Fruit fly (Drosophila melanogaster) whole organism, embryonic: Measurements from ENCODE around the gene PK1-R.

ENCODE experiments used
- ATbp ChIP-seq: fragments of 200-800 bp; sonication (Bioruptor generic); optimal IDR thresholded peaks from 2 replicates; lab custom pipeline; 2017; ENCODE audit warnings: missing biosample characterization, mild to moderate bottlenecking, missing genetic modification characterization, missing genetic modification reagents
- B-H2 ChIP-seq: fragments of 200-800 bp; sonication (Bioruptor generic); optimal IDR thresholded peaks from 2 replicates; lab custom pipeline; 2018; ENCODE audit warnings: missing biosample characterization, mild to moderate bottlenecking, missing genetic modification characterization
- Bdp1 ChIP-seq: fragments of 200-800 bp; sonication (Bioruptor generic); optimal IDR thresholded peaks from 3 replicates; lab custom pipeline; 2016; ENCODE audit warnings: missing biosample characterization, missing genetic modification characterization
- CG10431 ChIP-seq: fragments of 200-800 bp; sonication (Bioruptor generic); optimal IDR thresholded peaks from 3 replicates; lab custom pipeline; 2018; ENCODE audit warnings: missing biosample characterization, mild to moderate bottlenecking, missing genetic modification characterization
- CG10654 ChIP-seq: fragments of 200-800 bp; sonication (Bioruptor generic); optimal IDR thresholded peaks from 2 replicates; lab custom pipeline; 2016; ENCODE audit warnings: missing biosample characterization, missing genetic modification characterization
- CG11085 ChIP-seq: fragments of 200-800 bp; sonication (Bioruptor generic); IDR thresholded peaks from 2 replicates; pipeline ENCODE4 v1.3.6; 2022; ENCODE audit warnings: missing biosample characterization, missing genetic modification characterization
- CG12071 ChIP-seq: fragments of 200-800 bp; sonication (Bioruptor generic); optimal IDR thresholded peaks from 3 replicates; lab custom pipeline; 2018; ENCODE audit warnings: missing biosample characterization, mild to moderate bottlenecking, missing genetic modification characterization
- CG12744 ChIP-seq: fragments of 200-800 bp; sonication (Bioruptor generic); optimal IDR thresholded peaks from 2 replicates; lab custom pipeline; 2016; ENCODE audit warnings: missing biosample characterization, missing genetic modification characterization
- CG13894 ChIP-seq: fragments of 200-800 bp; sonication (Bioruptor generic); optimal IDR thresholded peaks from 3 replicates; lab custom pipeline; 2018; ENCODE audit warnings: missing biosample characterization, mild to moderate bottlenecking, missing genetic modification characterization, moderate library complexity
- CG14050 ChIP-seq: fragments of 200-800 bp; sonication (Bioruptor generic); IDR thresholded peaks from 3 replicates; pipeline ENCODE4 v1.3.6; 2022; ENCODE audit warnings: missing biosample characterization, missing genetic modification characterization
- CG15073 ChIP-seq: fragments of 200-800 bp; sonication (Bioruptor generic); optimal IDR thresholded peaks from 2 replicates; lab custom pipeline; 2016; ENCODE audit warnings: missing biosample characterization, missing genetic modification characterization
- CG2202 ChIP-seq: fragments of 200-800 bp; sonication (Bioruptor generic); optimal IDR thresholded peaks from 2 replicates; lab custom pipeline; 2018; ENCODE audit warnings: missing biosample characterization, mild to moderate bottlenecking, missing genetic modification characterization
- CG2889 ChIP-seq: fragments of 200-800 bp; sonication (Bioruptor generic); IDR thresholded peaks from 3 replicates; pipeline ENCODE4 v1.3.6; 2022; ENCODE audit warnings: missing biosample characterization, missing genetic modification characterization
- CG31224 ChIP-seq: fragments of 200-800 bp; sonication (Bioruptor generic); IDR thresholded peaks from 2 replicates; pipeline ENCODE4 v1.3.6; 2022; ENCODE audit warnings: missing biosample characterization, missing genetic modification characterization
- CG3281 ChIP-seq: fragments of 200-800 bp; sonication (Bioruptor generic); optimal IDR thresholded peaks from 3 replicates; lab custom pipeline; 2017; ENCODE audit warnings: missing biosample characterization, mild to moderate bottlenecking, missing genetic modification characterization
- CG34422 ChIP-seq: fragments of 200-800 bp; sonication (Bioruptor generic); IDR thresholded peaks from 3 replicates; pipeline ENCODE4 v1.3.6; 2022; ENCODE audit warnings: missing biosample characterization, missing genetic modification characterization
- CG4404 ChIP-seq: fragments of 200-800 bp; sonication (Bioruptor generic); IDR thresholded peaks from 2 replicates; pipeline ENCODE4 v1.3.6; 2022; ENCODE audit warnings: missing biosample characterization, missing genetic modification characterization
- CG6765 ChIP-seq: fragments of 200-800 bp; sonication (Bioruptor generic); optimal IDR thresholded peaks from 3 replicates; lab custom pipeline; 2017; ENCODE audit warnings: missing biosample characterization, mild to moderate bottlenecking, missing genetic modification characterization
- CG6813 ChIP-seq: fragments of 200-800 bp; sonication (Bioruptor generic); optimal IDR thresholded peaks from 2 replicates; lab custom pipeline; 2017; ENCODE audit warnings: missing biosample characterization, missing genetic modification characterization, mild to moderate bottlenecking, moderate library complexity, missing genetic modification reagents
- CG7963 ChIP-seq: fragments of 200-800 bp; sonication (Bioruptor generic); IDR thresholded peaks from 3 replicates; pipeline ENCODE4 v1.3.6; 2022; ENCODE audit warnings: missing biosample characterization, missing genetic modification characterization; ENCODE audit not compliant: partially characterized antibody
- CG9215 ChIP-seq: fragments of 200-800 bp; sonication (Bioruptor generic); IDR thresholded peaks from 2 replicates; pipeline ENCODE4 v1.3.6; 2022; ENCODE audit warnings: missing biosample characterization, missing genetic modification characterization
- CG9609 ChIP-seq: fragments of 200-800 bp; sonication (Bioruptor generic); optimal IDR thresholded peaks from 3 replicates; lab custom pipeline; 2016; ENCODE audit warnings: missing biosample characterization, missing genetic modification characterization
- Dip3 ChIP-seq: fragments of 200-800 bp; sonication (Bioruptor generic); optimal IDR thresholded peaks from 3 replicates; lab custom pipeline; 2016; ENCODE audit warnings: missing biosample characterization, missing genetic modification characterization
- E2f2 ChIP-seq: fragments of 200-800 bp; sonication (Bioruptor generic); IDR thresholded peaks from 2 replicates; pipeline ENCODE4 v1.3.6; 2022; ENCODE audit warnings: missing biosample characterization, missing genetic modification characterization
- Eip74EF ChIP-seq, 2 experiments: fragments of 200-800 bp in 1 of 2; fragments of >200 bp in 1 of 2; sonication (Bioruptor generic) in 1 of 2; optimal IDR thresholded peaks; 2 replicates each; lab custom pipeline; 2017 to 2019; ENCODE audit warnings: missing biosample characterization in 2 of 2, missing genetic modification characterization in 2 of 2, mild to moderate bottlenecking in 1 of 2, moderate library complexity in 1 of 2
- HHEX ChIP-seq: fragments of 200-800 bp; sonication (Bioruptor generic); optimal IDR thresholded peaks from 3 replicates; lab custom pipeline; 2017; ENCODE audit warnings: missing biosample characterization, mild to moderate bottlenecking, missing genetic modification characterization, missing genetic modification reagents
- Six4 ChIP-seq: fragments of 200-800 bp; sonication (Bioruptor generic); optimal IDR thresholded peaks from 2 replicates; lab custom pipeline; 2016; ENCODE audit warnings: missing biosample characterization, missing genetic modification characterization
- Usf ChIP-seq: fragments of 200-800 bp; sonication (Bioruptor generic); optimal IDR thresholded peaks from 2 replicates; lab custom pipeline; 2017; ENCODE audit warnings: missing genotype, missing biosample characterization, missing genetic modification characterization
- YL-1 ChIP-seq: fragments of 200-800 bp; sonication (Bioruptor generic); optimal IDR thresholded peaks from 3 replicates; lab custom pipeline; 2017; ENCODE audit warnings: missing biosample characterization, mild to moderate bottlenecking, missing genetic modification characterization
- al ChIP-seq: fragments of 200-800 bp; sonication (Bioruptor generic); IDR thresholded peaks from 2 replicates; pipeline ENCODE4 v1.3.6; 2022; ENCODE audit warnings: missing biosample characterization, missing genetic modification characterization
- bigmax ChIP-seq: fragments of 200-800 bp; sonication (Bioruptor generic); optimal IDR thresholded peaks from 2 replicates; lab custom pipeline; 2018; ENCODE audit warnings: missing biosample characterization, mild to moderate bottlenecking, missing genetic modification characterization
- emc ChIP-seq: fragments of 200-800 bp; sonication (Bioruptor generic); optimal IDR thresholded peaks from 2 replicates; lab custom pipeline; 2016; ENCODE audit warnings: missing biosample characterization, missing genetic modification characterization
- eve ChIP-seq, 2 experiments: fragments of >200 bp; optimal IDR thresholded peaks; 2 replicates each; lab custom pipeline; 2017; ENCODE audit warnings: missing biosample characterization in 2 of 2, missing genetic modification characterization in 2 of 2
- exex ChIP-seq: fragments of 200-800 bp; sonication (Bioruptor generic); optimal IDR thresholded peaks from 4 replicates; lab custom pipeline; 2018; ENCODE audit warnings: missing biosample characterization, mild to moderate bottlenecking, missing genetic modification characterization, moderate library complexity
- lov ChIP-seq, 2 experiments: fragments of 200-800 bp in 1 of 2; fragments of >200 bp in 1 of 2; sonication (Bioruptor generic) in 1 of 2; IDR thresholded peaks in 1 of 2; optimal IDR thresholded peaks in 1 of 2; 2 replicates in 1 of 2; 3 replicates in 1 of 2; pipeline versions ENCODE4 v1.3.6 to Lab custom; 2017 to 2022; ENCODE audit warnings: missing biosample characterization in 1 of 2, missing genetic modification characterization in 1 of 2
- mirr ChIP-seq: fragments of 200-800 bp; sonication (Bioruptor generic); optimal IDR thresholded peaks from 3 replicates; lab custom pipeline; 2018; ENCODE audit warnings: missing biosample characterization, mild to moderate bottlenecking, missing genetic modification characterization
- odd ChIP-seq: fragments of 200-800 bp; sonication (Bioruptor generic); optimal IDR thresholded peaks from 2 replicates; lab custom pipeline; 2017; ENCODE audit warnings: missing biosample characterization, mild to moderate bottlenecking, missing genetic modification characterization
- pb ChIP-seq: fragments of 200-800 bp; sonication (Bioruptor generic); optimal IDR thresholded peaks from 3 replicates; lab custom pipeline; 2016; ENCODE audit warnings: missing biosample characterization, missing genetic modification characterization
- peb ChIP-seq: fragments of 200-800 bp; sonication (Bioruptor generic); IDR thresholded peaks from 2 replicates; pipeline ENCODE4 v1.3.6; 2022; ENCODE audit warnings: missing biosample characterization, missing genetic modification characterization
- pfk ChIP-seq: fragments of 200-800 bp; sonication (Bioruptor generic); optimal IDR thresholded peaks from 2 replicates; lab custom pipeline; 2018; ENCODE audit warnings: missing biosample characterization, mild to moderate bottlenecking, missing genetic modification characterization, moderate library complexity
- pho ChIP-seq: fragments of 200-800 bp; sonication (Bioruptor generic); optimal IDR thresholded peaks from 2 replicates; lab custom pipeline; 2016; ENCODE audit warnings: missing biosample characterization, missing genetic modification characterization
- phol ChIP-seq: fragments of 200-800 bp; sonication (Bioruptor generic); optimal IDR thresholded peaks from 3 replicates; lab custom pipeline; 2018; ENCODE audit warnings: missing biosample characterization, mild to moderate bottlenecking, missing genetic modification characterization, moderate library complexity
- pita ChIP-seq: fragments of 200-800 bp; sonication (Bioruptor generic); optimal IDR thresholded peaks from 2 replicates; lab custom pipeline; 2017; ENCODE audit warnings: missing biosample characterization, mild to moderate bottlenecking, missing genetic modification characterization
- pnt ChIP-seq: fragments of 200-800 bp; sonication (Bioruptor generic); optimal IDR thresholded peaks from 3 replicates; lab custom pipeline; 2016; ENCODE audit warnings: missing biosample characterization, missing genetic modification characterization
- ranshi ChIP-seq: fragments of 200-800 bp; sonication (Bioruptor generic); IDR thresholded peaks from 2 replicates; pipeline ENCODE4 v1.3.6; 2022; ENCODE audit warnings: missing biosample characterization, missing genetic modification characterization
- rib ChIP-seq: fragments of 200-800 bp; sonication (Bioruptor generic); IDR thresholded peaks from 2 replicates; pipeline ENCODE4 v1.3.6; 2022; ENCODE audit warnings: missing biosample characterization, missing genetic modification characterization
- so ChIP-seq: fragments of 200-800 bp; sonication (Bioruptor generic); IDR thresholded peaks from 3 replicates; pipeline ENCODE4 v1.3.6; 2022; ENCODE audit warnings: missing biosample characterization, missing genetic modification characterization
- sug ChIP-seq: fragments of 200-800 bp; optimal IDR thresholded peaks from 2 replicates; lab custom pipeline; 2019; ENCODE audit warnings: missing biosample characterization, mild to moderate bottlenecking, missing genetic modification characterization, moderate library complexity
- zfh1 ChIP-seq: fragments of 200-800 bp; sonication (Bioruptor generic); IDR thresholded peaks from 3 replicates; pipeline ENCODE4 v1.3.6; 2022; ENCODE audit warnings: missing biosample characterization, missing genetic modification characterization

Gene PK1-R

dm6 chr3R:14108158-14108921 is 5.4 kb upstream of the PK1-R start, which contains the start of gene CG12402 (continued):
- TF ChIP-seq al (GFP tag; lab: Robert Waterston, UW) = peak; percentile 25; the same call in 1 of the 2 replicates
- peak; percentile 85 for TF ChIP-seq ATbp (GFP tag; lab: Kevin White, UChicago)
- peak in 1 of 2 experiments; percentile 70 for TF ChIP-seq Eip74EF (GFP tag; optimal IDR thresholded peaks at IDR 0.05; lab: Kevin White, UChicago)
- TF ChIP-seq CG13894 (tag; lab: Kevin White, UChicago) = peak; percentile 63
- 0 out of 2 replicates have a peak, but pooled peaks have one; percentile 10 for TF ChIP-seq CG11085 (GFP tag; lab: Robert Waterston, UW)
- peak; percentile 77 for TF ChIP-seq so
- no peak for TF ChIP-seq CG15073 (GFP tag; lab: Kevin White, UChicago)
- peak; percentile 12 for TF ChIP-seq Dip3 (GFP tag; lab: Kevin White, UChicago)
- TF ChIP-seq eve (GFP tag; optimal IDR thresholded peaks at IDR 0.05; lab: Kevin White, UChicago) = no peak
- TF ChIP-seq CG10431 (GFP tag; lab: Kevin White, UChicago) = no peak
- peak; percentile 46 for TF ChIP-seq CG6765 (GFP tag; lab: Kevin White, UChicago)
- TF ChIP-seq CG14050 (GFP tag; lab: Robert Waterston, UW) = peak; percentile 82
- peak; percentile 64 for TF ChIP-seq CG2202 (tag; lab: Kevin White, UChicago)
- TF ChIP-seq pnt (GFP tag; lab: Kevin White, UChicago) = peak; percentile 49
- peak; percentile 65 for TF ChIP-seq pb
- TF ChIP-seq HHEX (GFP tag; lab: Kevin White, UChicago) = peak; percentile 83
- TF ChIP-seq bigmax (GFP tag; lab: Kevin White, UChicago) = no peak
- TF ChIP-seq CG6813 (GFP tag; lab: Kevin White, UChicago) = peak; percentile 86
- peak; percentile 72 for TF ChIP-seq CG3281 (GFP tag; lab: Kevin White, UChicago)
- peak; percentile 33; the same call in 1 of the 2 replicates for TF ChIP-seq CG9215
- TF ChIP-seq CG9609 (GFP tag; lab: Kevin White, UChicago) = no peak
- peak; percentile 44; the same call in 1 of the 3 replicates for TF ChIP-seq CG2889 (GFP tag; lab: Robert Waterston, UW)
- peak; percentile 29; the same call in 1 of the 2 replicates for TF ChIP-seq CG4404 (GFP tag; lab: Robert Waterston, UW)
- TF ChIP-seq Usf (GFP tag; lab: Kevin White, UChicago) = no peak
- TF ChIP-seq Six4 (GFP tag; lab: Kevin White, UChicago) = peak; percentile 74
- TF ChIP-seq CG12071 (GFP tag; lab: Kevin White, UChicago) = peak; percentile 81
- TF ChIP-seq mirr (GFP tag; lab: Kevin White, UChicago) = peak; percentile 70
- peak; percentile 69 for TF ChIP-seq odd (GFP tag; lab: Kevin White, UChicago)
- TF ChIP-seq emc (GFP tag; lab: Kevin White, UChicago) = no peak
- TF ChIP-seq CG10654 (GFP tag; lab: Kevin White, UChicago) = peak; percentile 85
- TF ChIP-seq CG7963 (GFP tag; lab: Robert Waterston, UW) = no peak
- TF ChIP-seq CG12744 (GFP tag; lab: Kevin White, UChicago) = peak; percentile 36
- peak; percentile 56 for TF ChIP-seq CG31224 (GFP tag; lab: Robert Waterston, UW)
- TF ChIP-seq CG34422 = peak; percentile 91
- TF ChIP-seq pfk (GFP tag; lab: Kevin White, UChicago) = no peak
- TF ChIP-seq lov (optimal IDR thresholded peaks at IDR 0.05; lab: Kevin White, UChicago) = no peak
- TF ChIP-seq lov (GFP tag; IDR thresholded peaks at IDR 0.05; lab: Robert Waterston, UW) = peak; percentile 92; the same call in 2 of the 3 replicates
- no peak for TF ChIP-seq exex (tag; lab: Kevin White, UChicago)
- TF ChIP-seq pho = peak; percentile 36
- peak; percentile 68 for TF ChIP-seq E2f2 (GFP tag; lab: Robert Waterston, UW)
- TF ChIP-seq Bdp1 (GFP tag; lab: Kevin White, UChicago) = peak; percentile 54
- peak; percentile 89 for TF ChIP-seq zfh1 (GFP tag; lab: Robert Waterston, UW)
- TF ChIP-seq sug (tag; lab: Kevin White, UChicago) = peak; percentile 72
- TF ChIP-seq rib (GFP tag; lab: Robert Waterston, UW) = peak; percentile 85; the same call in 1 of the 2 replicates
- peak; percentile 86 for TF ChIP-seq phol (tag; lab: Kevin White, UChicago)
- TF ChIP-seq peb (GFP tag; lab: Robert Waterston, UW) = peak; percentile 60
- no peak for TF ChIP-seq YL-1 (GFP tag; lab: Kevin White, UChicago)
- no peak for TF ChIP-seq pita (GFP tag; lab: Kevin White, UChicago)
- peak; percentile 10 for TF ChIP-seq B-H2 (GFP tag; lab: Kevin White, UChicago)
- peak; percentile 85 for TF ChIP-seq ranshi (GFP tag; lab: Robert Waterston, UW)
